Fruit fly (Drosophila melanogaster) whole organism, embryonic: ENCODE results near the gene CG46307.

ENCODE experiments used
- BEAF-32 ChIP-seq: fragments of 200-800 bp; sonication (Bioruptor generic); optimal IDR thresholded peaks from 3 replicates; lab custom pipeline; 2017; ENCODE audit warnings: missing biosample characterization, missing genetic modification characterization, mild to moderate bottlenecking, moderate library complexity, missing genetic modification reagents
- CG10147 ChIP-seq: fragments of 200-800 bp; sonication (Bioruptor generic); optimal IDR thresholded peaks from 2 replicates; lab custom pipeline; 2019; ENCODE audit warnings: missing biosample characterization, mild to moderate bottlenecking, missing genetic modification characterization, moderate library complexity
- CG1024 ChIP-seq: fragments of 200-800 bp; sonication (Bioruptor generic); IDR thresholded peaks from 2 replicates; pipeline ENCODE4 v1.3.6; 2022; ENCODE audit warnings: missing biosample characterization, missing genetic modification characterization
- CG10565 ChIP-seq: fragments of 200-800 bp; sonication (Bioruptor generic); optimal IDR thresholded peaks from 3 replicates; lab custom pipeline; 2016; ENCODE audit warnings: missing biosample characterization, mild to moderate bottlenecking, missing genetic modification characterization
- CG11247 ChIP-seq: fragments of 200-800 bp; sonication (Bioruptor generic); IDR thresholded peaks from 2 replicates; pipeline ENCODE4 v1.3.6; 2022; ENCODE audit warnings: missing biosample characterization, missing genetic modification characterization
- CG11398 ChIP-seq: fragments of 200-800 bp; sonication (Bioruptor generic); optimal IDR thresholded peaks from 2 replicates; lab custom pipeline; 2016; ENCODE audit warnings: missing biosample characterization, missing genetic modification characterization
- CG13775 ChIP-seq: fragments of 200-800 bp; sonication (Bioruptor generic); optimal IDR thresholded peaks from 3 replicates; lab custom pipeline; 2017; ENCODE audit warnings: missing biosample characterization, mild to moderate bottlenecking, missing genetic modification characterization
- CG14965 ChIP-seq: fragments of 200-800 bp; sonication (Bioruptor generic); optimal IDR thresholded peaks from 2 replicates; lab custom pipeline; 2016; ENCODE audit warnings: missing biosample characterization, missing genetic modification characterization, borderline replicate concordance
- CG15011 ChIP-seq: fragments of 200-800 bp; sonication (Bioruptor generic); optimal IDR thresholded peaks from 3 replicates; lab custom pipeline; 2018; ENCODE audit warnings: missing biosample characterization, mild to moderate bottlenecking, missing genetic modification characterization
- CG16779 ChIP-seq: fragments of 200-800 bp; sonication (Bioruptor generic); IDR thresholded peaks from 2 replicates; pipeline ENCODE4 v1.3.6; 2022; ENCODE audit warnings: missing biosample characterization, missing genetic modification characterization
- CG31441 ChIP-seq: fragments of 200-800 bp; sonication (Bioruptor generic); IDR thresholded peaks from 2 replicates; pipeline ENCODE4 v1.3.6; 2022; ENCODE audit warnings: missing biosample characterization, missing genetic modification characterization
- CG3163 ChIP-seq: fragments of 200-800 bp; sonication (Bioruptor generic); optimal IDR thresholded peaks from 3 replicates; lab custom pipeline; 2016; ENCODE audit warnings: missing biosample characterization, missing genetic modification characterization
- CG32772 ChIP-seq: fragments of 200-800 bp; sonication (Bioruptor generic); IDR thresholded peaks from 2 replicates; pipeline ENCODE4 v1.3.6; 2022; ENCODE audit warnings: missing biosample characterization, missing genetic modification characterization
- CG34224 ChIP-seq: fragments of 200-800 bp; sonication (Bioruptor generic); IDR thresholded peaks from 3 replicates; pipeline ENCODE4 v1.3.6; 2022; ENCODE audit warnings: missing biosample characterization, missing genetic modification characterization; ENCODE audit not compliant: partially characterized antibody
- CG3995 ChIP-seq: fragments of 200-800 bp; sonication (Bioruptor generic); optimal IDR thresholded peaks from 3 replicates; lab custom pipeline; 2016; ENCODE audit warnings: missing biosample characterization, missing genetic modification characterization
- CG8388 ChIP-seq: fragments of 200-800 bp; sonication (Bioruptor generic); optimal IDR thresholded peaks from 2 replicates; lab custom pipeline; 2019; ENCODE audit warnings: missing biosample characterization, mild to moderate bottlenecking, missing genetic modification characterization, moderate library complexity
- CG9797 ChIP-seq: fragments of 200-800 bp; sonication (Bioruptor generic); optimal IDR thresholded peaks from 3 replicates; lab custom pipeline; 2018; ENCODE audit warnings: missing biosample characterization, mild to moderate bottlenecking, missing genetic modification characterization
- CG9932 ChIP-seq: fragments of 200-800 bp; sonication (Bioruptor generic); IDR thresholded peaks from 2 replicates; pipeline ENCODE4 v1.3.6; 2022; ENCODE audit warnings: missing biosample characterization, missing genetic modification characterization
- CTCF ChIP-seq: fragments of 200-800 bp; sonication (Bioruptor generic); optimal IDR thresholded peaks from 2 replicates; lab custom pipeline; 2017; ENCODE audit warnings: missing biosample characterization, mild to moderate bottlenecking, missing genetic modification characterization, moderate library complexity
- Dip3 ChIP-seq: fragments of 200-800 bp; sonication (Bioruptor generic); optimal IDR thresholded peaks from 3 replicates; lab custom pipeline; 2016; ENCODE audit warnings: missing biosample characterization, missing genetic modification characterization
- Drgx ChIP-seq: fragments of 200-800 bp; sonication (Bioruptor generic); IDR thresholded peaks from 2 replicates; pipeline ENCODE4 v1.3.6; 2022; ENCODE audit warnings: missing biosample characterization, missing genetic modification characterization
- ERR ChIP-seq: fragments of 200-800 bp; sonication (Bioruptor generic); optimal IDR thresholded peaks from 2 replicates; lab custom pipeline; 2016; ENCODE audit warnings: missing biosample characterization, missing genetic modification characterization
- H2.0 ChIP-seq: fragments of 200-800 bp; sonication (Bioruptor generic); IDR thresholded peaks from 2 replicates; pipeline ENCODE4 v1.3.6; 2022; ENCODE audit warnings: missing biosample characterization, missing genetic modification characterization
- HLH4C ChIP-seq: fragments of 200-800 bp; sonication (Bioruptor generic); IDR thresholded peaks from 3 replicates; pipeline ENCODE4 v1.3.6; 2022; ENCODE audit warnings: missing biosample characterization, missing genetic modification characterization; ENCODE audit not compliant: partially characterized antibody
- HLHmδ ChIP-seq: fragments of 200-800 bp; sonication (Bioruptor generic); optimal IDR thresholded peaks from 2 replicates; lab custom pipeline; 2018; ENCODE audit warnings: missing biosample characterization, mild to moderate bottlenecking, missing genetic modification characterization, moderate library complexity
- Hmx ChIP-seq: fragments of 200-800 bp; sonication (Bioruptor generic); optimal IDR thresholded peaks from 2 replicates; lab custom pipeline; 2016; ENCODE audit warnings: missing biosample characterization, missing genetic modification characterization
- Hr3 ChIP-seq: fragments of 200-800 bp; sonication (Bioruptor generic); optimal IDR thresholded peaks from 3 replicates; lab custom pipeline; 2016; ENCODE audit warnings: missing biosample characterization, missing genetic modification characterization
- Lhr ChIP-seq: fragments of 200-800 bp; sonication (Bioruptor generic); optimal IDR thresholded peaks from 3 replicates; lab custom pipeline; 2017; ENCODE audit warnings: mild to moderate bottlenecking, missing biosample characterization, missing genetic modification reagents, missing genetic modification characterization
- Med ChIP-seq: fragments of 200-800 bp; sonication (Bioruptor generic); peaks from one replicate; lab custom pipeline; 2016; ENCODE audit warnings: missing biosample characterization, missing genetic modification characterization, mild to moderate bottlenecking, inconsistent platforms, moderate library complexity
- Myb ChIP-seq: fragments of 200-800 bp; sonication (Bioruptor generic); optimal IDR thresholded peaks from 2 replicates; lab custom pipeline; 2016; ENCODE audit warnings: missing biosample characterization, missing genetic modification characterization
- Nf-YA ChIP-seq: fragments of 200-800 bp; sonication (Bioruptor generic); IDR thresholded peaks from 2 replicates; pipeline ENCODE4 v1.3.6; 2022; ENCODE audit warnings: missing biosample characterization, missing genetic modification characterization
- Opbp ChIP-seq: fragments of 200-800 bp; sonication (Bioruptor generic); IDR thresholded peaks from 3 replicates; pipeline ENCODE4 v1.3.6; 2022; ENCODE audit warnings: missing biosample characterization, missing genetic modification characterization; ENCODE audit not compliant: partially characterized antibody
- Trl ChIP-seq, 3 experiments: fragments of >200 bp in 2 of 3; fragments of 200-800 bp in 1 of 3; sonication (Bioruptor generic) in 1 of 3; optimal IDR thresholded peaks; 2 replicates in 1 of 3; 3 replicates in 2 of 3; lab custom pipeline; 2016 to 2017; ENCODE audit warnings: missing biosample characterization in 1 of 3, missing genetic modification characterization in 1 of 3
- cato ChIP-seq: fragments of 200-800 bp; sonication (Bioruptor generic); optimal IDR thresholded peaks from 2 replicates; lab custom pipeline; 2016; ENCODE audit warnings: missing biosample characterization, missing genetic modification characterization, borderline replicate concordance
- dimm ChIP-seq: fragments of 200-800 bp; sonication (Bioruptor generic); IDR thresholded peaks from 2 replicates; pipeline ENCODE4 v1.3.6; 2022; ENCODE audit warnings: missing biosample characterization, missing genetic modification characterization
- exex ChIP-seq: fragments of 200-800 bp; sonication (Bioruptor generic); optimal IDR thresholded peaks from 4 replicates; lab custom pipeline; 2018; ENCODE audit warnings: missing biosample characterization, mild to moderate bottlenecking, missing genetic modification characterization, moderate library complexity
- fd64A ChIP-seq: fragments of 200-800 bp; sonication (Bioruptor generic); optimal IDR thresholded peaks from 3 replicates; lab custom pipeline; 2018; ENCODE audit warnings: missing biosample characterization, mild to moderate bottlenecking, missing genetic modification characterization
- fd96Cb ChIP-seq: fragments of 200-800 bp; sonication (Bioruptor generic); optimal IDR thresholded peaks from 2 replicates; lab custom pipeline; 2018; ENCODE audit warnings: missing biosample characterization, mild to moderate bottlenecking, missing genetic modification characterization, moderate library complexity
- grau ChIP-seq: fragments of 200-800 bp; optimal IDR thresholded peaks from 3 replicates; lab custom pipeline; 2019; ENCODE audit warnings: missing biosample characterization, mild to moderate bottlenecking, missing genetic modification characterization, moderate library complexity
- inv ChIP-seq: fragments of 200-800 bp; sonication (Bioruptor generic); IDR thresholded peaks from 2 replicates; pipeline ENCODE4 v1.3.6; 2022; ENCODE audit warnings: missing biosample characterization, missing genetic modification characterization; ENCODE audit not compliant: partially characterized antibody
- kah ChIP-seq: fragments of 200-800 bp; sonication (Bioruptor generic); optimal IDR thresholded peaks from 2 replicates; lab custom pipeline; 2018; ENCODE audit warnings: missing biosample characterization, mild to moderate bottlenecking, missing genetic modification characterization
- odd ChIP-seq: fragments of 200-800 bp; sonication (Bioruptor generic); optimal IDR thresholded peaks from 2 replicates; lab custom pipeline; 2017; ENCODE audit warnings: missing biosample characterization, mild to moderate bottlenecking, missing genetic modification characterization
- org-1 ChIP-seq: fragments of 200-800 bp; sonication (Bioruptor generic); optimal IDR thresholded peaks from 2 replicates; lab custom pipeline; 2017; ENCODE audit warnings: missing biosample characterization, missing genetic modification characterization
- ssp ChIP-seq: fragments of 200-800 bp; sonication (Bioruptor generic); IDR thresholded peaks from 2 replicates; pipeline ENCODE4 v1.3.6; 2022; ENCODE audit warnings: missing biosample characterization, missing genetic modification characterization
- tap ChIP-seq: fragments of 200-800 bp; optimal IDR thresholded peaks from 3 replicates; lab custom pipeline; 2019; ENCODE audit warnings: missing biosample characterization, mild to moderate bottlenecking, missing genetic modification characterization, moderate library complexity
- tin ChIP-seq: fragments of 200-800 bp; sonication (Bioruptor generic); optimal IDR thresholded peaks from 3 replicates; lab custom pipeline; 2016; ENCODE audit warnings: missing biosample characterization, missing genetic modification characterization
- tll ChIP-seq, 2 experiments: fragments of 200-800 bp in 1 of 2; fragments of >200 bp in 1 of 2; sonication (Bioruptor generic) in 1 of 2; optimal IDR thresholded peaks; 2 replicates each; lab custom pipeline; 2017 to 2019; ENCODE audit warnings: missing biosample characterization in 2 of 2, missing genetic modification characterization in 2 of 2, mild to moderate bottlenecking in 1 of 2, moderate library complexity in 1 of 2
- tna ChIP-seq: fragments of 200-800 bp; sonication (Bioruptor generic); IDR thresholded peaks from 2 replicates; pipeline ENCODE4 v1.3.6; 2022; ENCODE audit warnings: missing biosample characterization, missing genetic modification characterization; ENCODE audit not compliant: partially characterized antibody

CG46307 gene

DNA sequence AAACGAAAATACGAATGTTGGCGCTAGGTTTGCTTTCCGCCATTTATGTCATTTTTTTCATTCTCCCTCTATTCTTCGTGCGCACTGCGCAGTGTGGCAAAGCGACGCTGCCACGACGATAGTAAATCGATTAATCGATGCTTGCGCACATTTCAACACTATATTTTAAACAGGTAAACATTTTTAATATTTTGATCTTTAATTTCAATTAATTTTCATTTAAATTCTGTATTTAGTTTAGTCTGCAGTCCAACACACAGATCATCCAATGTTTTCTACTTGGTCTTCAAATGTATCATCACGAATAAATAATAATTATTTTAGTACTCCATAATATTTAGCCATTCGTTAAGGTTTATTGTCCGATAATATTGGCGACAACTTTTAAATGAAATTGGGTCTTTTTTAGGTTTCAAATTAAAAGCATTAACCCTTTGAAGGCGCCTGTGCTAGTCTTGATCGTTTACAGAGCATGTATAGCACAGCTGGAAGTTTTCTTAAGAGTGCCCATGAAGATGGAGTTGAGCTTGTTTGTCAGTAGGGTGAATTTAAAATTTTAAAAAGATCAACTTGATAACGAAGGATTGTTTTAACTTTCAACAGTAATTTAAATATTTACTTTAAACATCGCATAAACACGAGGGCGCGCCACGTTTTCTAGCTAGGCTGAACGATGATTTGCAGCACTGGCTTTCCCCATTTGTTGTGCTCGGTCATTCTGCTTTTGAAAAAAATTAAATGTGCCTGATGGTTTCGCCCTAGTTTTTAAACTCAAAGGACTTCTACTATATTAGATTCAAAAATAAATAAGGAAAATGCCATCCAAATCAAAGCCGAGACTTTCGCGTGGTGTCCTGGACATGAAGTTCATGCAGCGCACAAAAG, 52.0 kb downstream of the CG46307 start, which contains the start of the genes Mpp6 and E2f2 (continued):
- peak; percentile 78 for TF ChIP-seq inv (GFP tag; lab: Robert Waterston, UW)
- TF ChIP-seq fd96Cb (tag; lab: Kevin White, UChicago) = no peak
- TF ChIP-seq CG8388 = no peak
- peak; percentile 87 for TF ChIP-seq Med (GFP tag; lab: Kevin White, UChicago)
- peak; percentile 66 for TF ChIP-seq tna (GFP tag; lab: Robert Waterston, UW)
- no peak for TF ChIP-seq CG11398
- no peak for TF ChIP-seq odd
- peak; percentile 86 for TF ChIP-seq BEAF-32
- TF ChIP-seq CG3995 = no peak
- no peak for TF ChIP-seq exex (tag; lab: Kevin White, UChicago)
- no peak for TF ChIP-seq org-1 (GFP tag; lab: Kevin White, UChicago)
- TF ChIP-seq tap (tag; lab: Kevin White, UChicago) = no peak
- peak; percentile 20 for TF ChIP-seq Hr3 (GFP tag; lab: Kevin White, UChicago)
- TF ChIP-seq CG15011 (GFP tag; lab: Kevin White, UChicago) = no peak
- no peak for TF ChIP-seq CG9797
- no peak for TF ChIP-seq CG10565 (GFP tag; lab: Kevin White, UChicago)
- peak; percentile 61 for TF ChIP-seq CG32772 (GFP tag; lab: Robert Waterston, UW)
- no peak for TF ChIP-seq CG3163 (GFP tag; lab: Kevin White, UChicago)
- TF ChIP-seq Hmx (GFP tag; lab: Kevin White, UChicago) = no peak
- TF ChIP-seq CG11247 (GFP tag; lab: Robert Waterston, UW) = peak; percentile 71
- TF ChIP-seq CG10147 (GFP tag; lab: Kevin White, UChicago) = no peak
- no peak for TF ChIP-seq dimm (GFP tag; lab: Robert Waterston, UW)
- TF ChIP-seq ERR (GFP tag; lab: Kevin White, UChicago) = no peak
- no peak for TF ChIP-seq tll (GFP tag; optimal IDR thresholded peaks at IDR 0.05; lab: Kevin White, UChicago)
- TF ChIP-seq CG13775 (GFP tag; lab: Kevin White, UChicago) = no peak
- peak; percentile 77 for TF ChIP-seq HLH4C
- TF ChIP-seq Dip3 (GFP tag; lab: Kevin White, UChicago) = peak; percentile 29
- peak; percentile 15; the same call in 1 of the 2 replicates for TF ChIP-seq H2.0 (GFP tag; lab: Robert Waterston, UW)
- no peak for TF ChIP-seq cato (GFP tag; lab: Kevin White, UChicago)
- peak; percentile 91 for TF ChIP-seq CG9932 (GFP tag; lab: Robert Waterston, UW)
- TF ChIP-seq Lhr (GFP tag; lab: Kevin White, UChicago) = peak; percentile 7
- TF ChIP-seq CG16779 (GFP tag; lab: Robert Waterston, UW) = peak; percentile 60; the same call in 1 of the 2 replicates
- TF ChIP-seq Drgx (GFP tag; lab: Robert Waterston, UW) = no peak
- no peak for TF ChIP-seq CG31441 (GFP tag; lab: Robert Waterston, UW)
- TF ChIP-seq tin (GFP tag; lab: Kevin White, UChicago) = peak; percentile 31
- TF ChIP-seq CG1024 = no peak
- TF ChIP-seq Nf-YA (GFP tag; lab: Robert Waterston, UW) = no peak
- TF ChIP-seq HLHmδ (GFP tag; lab: Kevin White, UChicago) = no peak
- peak; percentile 91 for TF ChIP-seq Opbp (GFP tag; lab: Robert Waterston, UW)
- no peak for TF ChIP-seq fd64A (GFP tag; lab: Kevin White, UChicago)
- no peak for TF ChIP-seq CTCF (GFP tag; lab: Kevin White, UChicago)
- peak; percentile 68 for TF ChIP-seq CG34224 (GFP tag; lab: Robert Waterston, UW)
- no peak for TF ChIP-seq ssp (GFP tag; lab: Robert Waterston, UW)
- peak; percentile 33 for TF ChIP-seq Myb (GFP tag; lab: Kevin White, UChicago)
- TF ChIP-seq Trl (optimal IDR thresholded peaks at IDR 0.05; lab: Kevin White, UChicago) = no peak
- no peak for TF ChIP-seq Trl (GFP tag; optimal IDR thresholded peaks at IDR 0.05; lab: Kevin White, UChicago)
- no peak for TF ChIP-seq kah (GFP tag; lab: Kevin White, UChicago)
- no peak for TF ChIP-seq CG14965 (GFP tag; lab: Kevin White, UChicago)
- TF ChIP-seq grau = peak; percentile 24
